Worm (Caenorhabditis elegans) whole organism, L3 larva: ENCODE measurements around the gene srh-173.

Source experiments
- R02D3.7 ChIP-seq: fragments of 150-350 bp; optimal IDR thresholded peaks from 2 replicates; lab custom pipeline; 2014; ENCODE audit warnings: missing biosample characterization, missing genetic modification characterization
- ama-1 ChIP-seq: fragments of 150-350 bp; optimal IDR thresholded peaks from 2 replicates; lab custom pipeline; 2018
- eor-1 ChIP-seq, 2 experiments: fragments of 150-350 bp; optimal IDR thresholded peaks; 2 replicates each; lab custom pipeline; 2014 to 2018; ENCODE audit warnings: missing biosample characterization in 2 of 2, missing genetic modification characterization in 2 of 2
- fkh-10 ChIP-seq: sonication (generic microtip); optimal IDR thresholded peaks from 2 replicates; lab custom pipeline; 2017; ENCODE audit warnings: missing biosample characterization, missing genetic modification reagents, missing genetic modification characterization
- nhr-23 ChIP-seq: fragments of 150-350 bp; optimal IDR thresholded peaks from 2 replicates; lab custom pipeline; 2014; ENCODE audit warnings: missing biosample characterization, missing genetic modification reagents, missing genetic modification characterization
- nhr-67 ChIP-seq: fragments of 150-350 bp; optimal IDR thresholded peaks from 2 replicates; lab custom pipeline; 2014; ENCODE audit warnings: missing biosample characterization, missing genetic modification characterization
- nhr-77 ChIP-seq: fragments of 150-350 bp; optimal IDR thresholded peaks from 2 replicates; lab custom pipeline; 2014; ENCODE audit warnings: missing biosample characterization, missing genetic modification characterization
- sea-2 ChIP-seq: fragments of 150-350 bp; sonication (generic microtip); optimal IDR thresholded peaks from 4 replicates; lab custom pipeline; 2014; ENCODE audit warnings: missing biosample characterization, missing genetic modification reagents, missing genetic modification characterization
- skn-1 ChIP-seq: fragments of 150-350 bp; optimal IDR thresholded peaks from 2 replicates; lab custom pipeline; 2014; ENCODE audit warnings: missing biosample characterization, missing genetic modification characterization
- tbx-2 ChIP-seq: sonication (generic microtip); optimal IDR thresholded peaks from 2 replicates; lab custom pipeline; 2016; ENCODE audit warnings: mild to moderate bottlenecking, missing genetic modification characterization, missing compliant biosample characterization
- ztf-11 ChIP-seq: fragments of 150-350 bp; optimal IDR thresholded peaks from 2 replicates; lab custom pipeline; 2014; ENCODE audit warnings: missing biosample characterization, missing genetic modification characterization
- ztf-4 ChIP-seq: fragments of 150-350 bp; optimal IDR thresholded peaks from 2 replicates; lab custom pipeline; 2014; ENCODE audit warnings: missing biosample characterization, missing genetic modification characterization

ce11 chrV:20011199-20011598, 38.1 kb downstream of the srh-173 start:
- TF ChIP-seq nhr-77 (tag; lab: Kevin White, UChicago) (no peak), ztf-11 (tag; lab: Kevin White, UChicago) (no peak), sea-2 (no peak), tbx-2 (tag; lab: Kevin White, UChicago) (no peak), ztf-4 (no peak), fkh-10 (GFP tag; lab: Kevin White, UChicago) (no peak), R02D3.7 (no peak), ama-1 (lab: Kevin White, UChicago) (no peak), nhr-23 (tag; lab: Kevin White, UChicago) (no peak), nhr-67 (tag; lab: Kevin White, UChicago) (no peak), eor-1 (tag; optimal IDR thresholded peaks at IDR 0.05; lab: Kevin White, UChicago) (no peak), skn-1 (tag; lab: Kevin White, UChicago) (no peak)
